Worm (Caenorhabditis elegans): ENCODE results near the gene srw-85.

srw-85 gene

DNA sequence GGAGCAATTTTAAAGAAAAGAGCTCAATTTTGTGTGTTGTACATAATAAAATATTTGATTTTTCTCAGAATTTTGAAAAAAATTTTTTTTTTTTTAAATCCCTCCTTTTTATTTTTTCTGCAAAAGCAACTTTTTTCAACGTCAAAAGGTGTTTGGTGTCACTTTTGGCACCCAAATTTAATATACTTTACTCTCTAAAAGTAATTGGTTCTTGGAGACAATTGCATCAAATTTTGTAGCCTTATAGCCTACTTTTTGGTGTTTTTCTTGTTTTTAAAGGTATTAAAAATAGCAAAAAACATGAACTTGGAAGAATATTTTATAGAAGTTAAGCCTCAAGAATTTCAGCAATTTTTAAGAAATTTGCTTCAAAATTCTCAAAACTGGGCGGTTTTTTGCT lies 50.0 kb downstream of the srw-85 start, which contains the start of gene srw-84:
Gene srw-84 (plus strand): TSS at position 301 of the 400 bp plus-strand sequence.
- no peak for TF ChIP-seq F13C5.2 (tag; optimal IDR thresholded peaks at IDR 0.05)
- TF ChIP-seq pes-1 (GFP tag; IDR thresholded peaks at IDR 0.05): no peak
- TF ChIP-seq hmbx-1 (tag; optimal IDR thresholded peaks at IDR 0.05): no peak
- TF ChIP-seq ceh-36 (tag; optimal IDR thresholded peaks at IDR 0.05): no peak
- TF ChIP-seq hmg-4 (GFP tag; optimal IDR thresholded peaks at IDR 0.05): no peak
- TF ChIP-seq ets-7 (tag; optimal IDR thresholded peaks at IDR 0.05): no peak
- no peak for TF ChIP-seq tra-4 (tag; optimal IDR thresholded peaks at IDR 0.05)
